Worm (Caenorhabditis elegans) whole organism, young adult: ENCODE measurements around the gene T01G6.10.

ENCODE experiments used
- F39B2.1 ChIP-seq: fragments of 200-800 bp; sonication (Bioruptor generic); IDR thresholded peaks from 2 replicates; pipeline ENCODE4 v1.3.6; 2022; ENCODE audit warnings: missing genetic modification reagents, missing genetic modification characterization, missing compliant biosample characterization
- K12H6.12 ChIP-seq: fragments of 200-800 bp; sonication (Bioruptor generic); optimal IDR thresholded peaks from 2 replicates; lab custom pipeline; 2018; ENCODE audit warnings: mild to moderate bottlenecking, missing genetic modification characterization, missing compliant biosample characterization
- Y56A3A.18 ChIP-seq: fragments of 200-800 bp; sonication (Bioruptor generic); IDR thresholded peaks from 2 replicates; pipeline ENCODE4 v1.3.6; 2022; ENCODE audit warnings: missing genetic modification reagents, missing genetic modification characterization, missing compliant biosample characterization

DNA sequence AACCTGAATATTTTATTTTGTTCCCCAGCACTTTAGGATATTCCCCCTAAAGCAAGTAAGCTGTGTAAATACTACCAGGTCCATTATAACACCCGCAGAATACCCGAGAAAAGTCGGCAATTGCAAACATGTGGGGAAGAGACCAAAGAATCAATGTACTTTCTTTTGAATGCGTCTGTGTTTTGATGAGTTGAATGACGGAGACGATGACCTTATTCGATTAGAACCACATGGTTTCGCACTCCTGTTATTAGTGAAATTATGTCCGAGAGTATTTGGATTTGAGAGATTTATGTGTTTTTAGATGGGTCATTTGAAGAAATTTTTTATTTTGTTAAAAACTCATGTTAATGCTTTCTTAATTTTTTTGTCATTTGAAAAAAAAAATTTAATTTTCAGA is 37.7 kb downstream of the T01G6.10 start:
- no peak for TF ChIP-seq K12H6.12 (tag; lab: Kevin White, UChicago)
- no peak for TF ChIP-seq F39B2.1 (GFP tag; lab: Robert Waterston, UW)
- TF ChIP-seq Y56A3A.18 (GFP tag; lab: Robert Waterston, UW): no peak
